Fruit fly (Drosophila melanogaster): Measurements from ENCODE around the gene ATPsynepsilonL.

Gene ATPsynepsilonL

dm6 chr3R:10151830-10152513 lies 30.4 kb downstream of the ATPsynepsilonL start, which contains the start of gene CG34303:
Gene CG34303, minus strand, starts transcription at chr3R:10151880.
- TF ChIP-seq ovo (GFP tag; optimal IDR thresholded peaks at IDR 0.05) = no peak
- TF ChIP-seq Crg-1 (GFP tag; optimal IDR thresholded peaks at IDR 0.05) = no peak
- no peak for TF ChIP-seq pad (GFP tag; optimal IDR thresholded peaks at IDR 0.05)
- TF ChIP-seq Hr96 (GFP tag; optimal IDR thresholded peaks at IDR 0.05) = no peak
- no peak for TF ChIP-seq CG7101 (tag; optimal IDR thresholded peaks at IDR 0.05)
- TF ChIP-seq CG12768 (GFP tag; optimal IDR thresholded peaks at IDR 0.05) = no peak
- no peak for TF ChIP-seq cnc (optimal IDR thresholded peaks at IDR 0.05)
- TF ChIP-seq tj (GFP tag; optimal IDR thresholded peaks at IDR 0.05) = no peak
- TF ChIP-seq cic (GFP tag; optimal IDR thresholded peaks at IDR 0.05) = no peak
- TF ChIP-seq CG14711 (tag; optimal IDR thresholded peaks at IDR 0.05) = no peak
- no peak for TF ChIP-seq kay (GFP tag; ENCODE audit: borderline replicate concordance)
- TF ChIP-seq CG1620 (GFP tag; optimal IDR thresholded peaks at IDR 0.05) = no peak
- no peak for TF ChIP-seq Mnt (GFP tag; optimal IDR thresholded peaks at IDR 0.05)
- no peak for TF ChIP-seq CG5204 (GFP tag; optimal IDR thresholded peaks at IDR 0.05)

- TF ChIP-seq toe (GFP tag; optimal IDR thresholded peaks at IDR 0.05) (no peak), CG7045 (GFP tag; optimal IDR thresholded peaks at IDR 0.05) (no peak), Clk (GFP tag; optimal IDR thresholded peaks at IDR 0.05) (no peak), cic (GFP tag; optimal IDR thresholded peaks at IDR 0.05) (no peak), CG5204 (GFP tag; optimal IDR thresholded peaks at IDR 0.05) (no peak), Mnt (GFP tag; optimal IDR thresholded peaks at IDR 0.05) (no peak), CG7101 (tag; optimal IDR thresholded peaks at IDR 0.05) (no peak), CG14711 (tag; optimal IDR thresholded peaks at IDR 0.05) (no peak), Crg-1 (GFP tag; optimal IDR thresholded peaks at IDR 0.05) (no peak), tj (GFP tag; optimal IDR thresholded peaks at IDR 0.05) (no peak), ovo (GFP tag; optimal IDR thresholded peaks at IDR 0.05) (no peak), bab1 (GFP tag; optimal IDR thresholded peaks at IDR 0.05) (no peak), CG33017 (tag; optimal IDR thresholded peaks at IDR 0.05) (no peak)
Measured at dm6 chr3R:10153957-10154685, 32.5 kb downstream of the ATPsynepsilonL start.

dm6 chr3R:10161163-10161562 lies 39.6 kb downstream of the ATPsynepsilonL start, which contains the start of gene CG6254:
Gene CG6254, minus strand, starts transcription at chr3R:10161331.
- TF ChIP-seq CG33017 (tag; optimal IDR thresholded peaks at IDR 0.05) (peak; percentile 38), CG7101 (tag; optimal IDR thresholded peaks at IDR 0.05) (peak; percentile 41), CG1620 (GFP tag; optimal IDR thresholded peaks at IDR 0.05) (peak; percentile 13), CG7045 (GFP tag; optimal IDR thresholded peaks at IDR 0.05) (peak; percentile 27), Crg-1 (GFP tag; optimal IDR thresholded peaks at IDR 0.05) (peak; percentile 25), cnc (optimal IDR thresholded peaks at IDR 0.05) (no peak), CG12768 (GFP tag; optimal IDR thresholded peaks at IDR 0.05) (no peak), CG14711 (tag; optimal IDR thresholded peaks at IDR 0.05) (peak; percentile 43), pad (GFP tag; optimal IDR thresholded peaks at IDR 0.05) (peak; percentile 22), toe (GFP tag; optimal IDR thresholded peaks at IDR 0.05) (peak; percentile 62), kay (GFP tag; ENCODE audit: borderline replicate concordance) (no peak), tj (GFP tag; optimal IDR thresholded peaks at IDR 0.05) (no peak), ovo (GFP tag; optimal IDR thresholded peaks at IDR 0.05) (peak; percentile 88), bab1 (GFP tag; optimal IDR thresholded peaks at IDR 0.05) (peak; percentile 65), CG5204 (GFP tag; optimal IDR thresholded peaks at IDR 0.05) (peak; percentile 20), CG11617 (GFP tag; optimal IDR thresholded peaks at IDR 0.05) (no peak)

dm6 chr3R:10166334-10166733 lies 44.8 kb downstream of the ATPsynepsilonL start:
- TF ChIP-seq kay (GFP tag; ENCODE audit: borderline replicate concordance) (peak; percentile 77), CG1620 (GFP tag; optimal IDR thresholded peaks at IDR 0.05) (no peak), Crg-1 (GFP tag; optimal IDR thresholded peaks at IDR 0.05) (no peak), cic (GFP tag; optimal IDR thresholded peaks at IDR 0.05) (peak; percentile 29), CG11617 (GFP tag; optimal IDR thresholded peaks at IDR 0.05) (peak; percentile 35), CG5204 (GFP tag; optimal IDR thresholded peaks at IDR 0.05) (no peak), Mnt (GFP tag; optimal IDR thresholded peaks at IDR 0.05) (peak; percentile 43), ovo (GFP tag; optimal IDR thresholded peaks at IDR 0.05) (no peak), tj (GFP tag; optimal IDR thresholded peaks at IDR 0.05) (no peak), CG7045 (GFP tag; optimal IDR thresholded peaks at IDR 0.05) (no peak), pad (GFP tag; optimal IDR thresholded peaks at IDR 0.05) (no peak), cnc (optimal IDR thresholded peaks at IDR 0.05) (no peak), Hr96 (GFP tag; optimal IDR thresholded peaks at IDR 0.05) (peak; percentile 29), Clk (GFP tag; optimal IDR thresholded peaks at IDR 0.05) (no peak), CG7101 (tag; optimal IDR thresholded peaks at IDR 0.05) (peak; percentile 26), CG33017 (tag; optimal IDR thresholded peaks at IDR 0.05) (no peak), CG14711 (tag; optimal IDR thresholded peaks at IDR 0.05) (peak; percentile 16), toe (GFP tag; optimal IDR thresholded peaks at IDR 0.05) (no peak), CG12768 (GFP tag; optimal IDR thresholded peaks at IDR 0.05) (peak; percentile 27), bab1 (GFP tag; optimal IDR thresholded peaks at IDR 0.05) (no peak)

dm6 chr3R:10167280-10167679 lies 45.7 kb downstream of the ATPsynepsilonL start:
- TF ChIP-seq pad (GFP tag; optimal IDR thresholded peaks at IDR 0.05) (no peak), kay (GFP tag; ENCODE audit: borderline replicate concordance) (peak; percentile 86)
